Worm (Caenorhabditis elegans) whole organism, L3 larva: ENCODE measurements around the gene C01G10.1.
A peak's percentile ranks its signal among the peaks of the same experiment; 100 is the strongest.

Experiments
- aly-2 ChIP-seq: fragments of 150-350 bp; optimal IDR thresholded peaks from 2 replicates; lab custom pipeline; 2014; ENCODE audit warnings: missing biosample characterization, missing genetic modification characterization
- ceh-28 ChIP-seq: fragments of 150-350 bp; optimal IDR thresholded peaks from 2 replicates; lab custom pipeline; 2014; ENCODE audit warnings: missing biosample characterization, missing genetic modification reagents, missing genetic modification characterization
- ceh-82 ChIP-seq: fragments of 150-350 bp; optimal IDR thresholded peaks from 2 replicates; lab custom pipeline; 2014; ENCODE audit warnings: missing biosample characterization, missing genetic modification characterization
- ceh-9 ChIP-seq: sonication (generic microtip); optimal IDR thresholded peaks from 2 replicates; lab custom pipeline; 2018; ENCODE audit warnings: missing biosample characterization, missing genetic modification characterization
- daf-12 ChIP-seq: fragments of 150-350 bp; optimal IDR thresholded peaks from 2 replicates; lab custom pipeline; 2014; ENCODE audit warnings: missing biosample characterization, missing genetic modification reagents, missing genetic modification characterization
- egl-5 ChIP-seq: fragments of 150-350 bp; optimal IDR thresholded peaks from 2 replicates; lab custom pipeline; 2017; ENCODE audit warnings: missing biosample characterization, missing genetic modification reagents, missing genetic modification characterization, inconsistent platforms
- elt-2 ChIP-seq: sonication (generic microtip); optimal IDR thresholded peaks from 2 replicates; lab custom pipeline; 2016; ENCODE audit warnings: missing genetic modification reagents, mild to moderate bottlenecking, missing genetic modification characterization, missing compliant biosample characterization
- elt-3 ChIP-seq, 3 experiments: fragments of 150-350 bp in 1 of 3; sonication (generic microtip) in 2 of 3; optimal IDR thresholded peaks; 2 replicates in 2 of 3; 4 replicates in 1 of 3; lab custom pipeline; 2014 to 2017; ENCODE audit warnings: missing biosample characterization in 3 of 3, missing genetic modification characterization in 3 of 3
- eor-1 ChIP-seq, 2 experiments: fragments of 150-350 bp; optimal IDR thresholded peaks; 2 replicates each; lab custom pipeline; 2014 to 2018; ENCODE audit warnings: missing biosample characterization in 2 of 2, missing genetic modification characterization in 2 of 2
- fkh-10 ChIP-seq: sonication (generic microtip); optimal IDR thresholded peaks from 2 replicates; lab custom pipeline; 2017; ENCODE audit warnings: missing biosample characterization, missing genetic modification reagents, missing genetic modification characterization
- fkh-2 ChIP-seq: fragments of 150-350 bp; optimal IDR thresholded peaks from 2 replicates; lab custom pipeline; 2014; ENCODE audit warnings: missing biosample characterization, missing genetic modification reagents, missing genetic modification characterization
- fos-1 ChIP-seq: fragments of 150-350 bp; optimal IDR thresholded peaks from 2 replicates; lab custom pipeline; 2014; ENCODE audit warnings: missing biosample characterization, missing genetic modification characterization
- hmg-11 ChIP-seq: sonication (generic microtip); optimal IDR thresholded peaks from 2 replicates; lab custom pipeline; 2016; ENCODE audit warnings: missing genetic modification characterization, missing compliant biosample characterization
- lsy-12 ChIP-seq: sonication (generic microtip); optimal IDR thresholded peaks from 2 replicates; lab custom pipeline; 2016; ENCODE audit warnings: mild to moderate bottlenecking, missing genetic modification characterization, missing compliant biosample characterization
- mdl-1 ChIP-seq: fragments of 150-350 bp; optimal IDR thresholded peaks from 2 replicates; lab custom pipeline; 2014; ENCODE audit warnings: missing biosample characterization, missing genetic modification characterization
- mml-1 ChIP-seq: fragments of 150-350 bp; sonication (generic microtip); optimal IDR thresholded peaks from 3 replicates; lab custom pipeline; 2014; ENCODE audit warnings: missing biosample characterization, missing genetic modification characterization
- nfya-1 ChIP-seq: sonication (generic microtip); optimal IDR thresholded peaks from 2 replicates; lab custom pipeline; 2017; ENCODE audit warnings: missing genetic modification characterization, mild to moderate bottlenecking, missing compliant biosample characterization, antibody characterized with exemption, moderate library complexity; ENCODE audit not compliant: insufficient read depth
- nhr-11 ChIP-seq: fragments of 150-350 bp; optimal IDR thresholded peaks from 2 replicates; lab custom pipeline; 2014; ENCODE audit warnings: missing biosample characterization, missing genetic modification characterization
- nhr-12 ChIP-seq: fragments of 150-350 bp; optimal IDR thresholded peaks from 2 replicates; lab custom pipeline; 2014; ENCODE audit warnings: missing biosample characterization, missing genetic modification characterization
- nhr-23 ChIP-seq: fragments of 150-350 bp; optimal IDR thresholded peaks from 2 replicates; lab custom pipeline; 2014; ENCODE audit warnings: missing biosample characterization, missing genetic modification reagents, missing genetic modification characterization
- nhr-237 ChIP-seq: fragments of 150-350 bp; optimal IDR thresholded peaks from 2 replicates; lab custom pipeline; 2014; ENCODE audit warnings: missing biosample characterization, missing genetic modification characterization
- nhr-25 ChIP-seq: sonication (generic microtip); optimal IDR thresholded peaks from 2 replicates; lab custom pipeline; 2017; ENCODE audit warnings: missing biosample characterization, missing genetic modification characterization
- nhr-28 ChIP-seq: fragments of 150-350 bp; optimal IDR thresholded peaks from 2 replicates; lab custom pipeline; 2014; ENCODE audit warnings: missing biosample characterization, missing genetic modification characterization
- nhr-76 ChIP-seq: fragments of 150-350 bp; sonication (generic microtip); optimal IDR thresholded peaks from 5 replicates; lab custom pipeline; 2014; ENCODE audit warnings: missing biosample characterization, missing genetic modification characterization
- nhr-77 ChIP-seq: fragments of 150-350 bp; optimal IDR thresholded peaks from 2 replicates; lab custom pipeline; 2014; ENCODE audit warnings: missing biosample characterization, missing genetic modification characterization
- pha-4 ChIP-seq: fragments of 150-350 bp; optimal IDR thresholded peaks from 2 replicates; lab custom pipeline; 2014; ENCODE audit warnings: missing biosample characterization, missing genetic modification reagents, missing genetic modification characterization
- pqm-1 ChIP-seq: fragments of 150-350 bp; optimal IDR thresholded peaks from 2 replicates; lab custom pipeline; 2017; ENCODE audit warnings: missing biosample characterization, missing genetic modification characterization, inconsistent platforms
- sea-2 ChIP-seq: fragments of 150-350 bp; sonication (generic microtip); optimal IDR thresholded peaks from 4 replicates; lab custom pipeline; 2014; ENCODE audit warnings: missing biosample characterization, missing genetic modification reagents, missing genetic modification characterization
- tbx-2 ChIP-seq: sonication (generic microtip); optimal IDR thresholded peaks from 2 replicates; lab custom pipeline; 2016; ENCODE audit warnings: mild to moderate bottlenecking, missing genetic modification characterization, missing compliant biosample characterization
- unc-62 ChIP-seq: fragments of 150-350 bp; sonication (generic microtip); optimal IDR thresholded peaks from 4 replicates; lab custom pipeline; 2014; ENCODE audit warnings: missing biosample characterization, missing genetic modification reagents, missing genetic modification characterization
- zag-1 ChIP-seq: fragments of 150-350 bp; optimal IDR thresholded peaks from 2 replicates; lab custom pipeline; 2014; ENCODE audit warnings: missing biosample characterization, missing genetic modification characterization
- ztf-11 ChIP-seq: fragments of 150-350 bp; optimal IDR thresholded peaks from 2 replicates; lab custom pipeline; 2014; ENCODE audit warnings: missing biosample characterization, missing genetic modification characterization

C01G10.1 gene

DNA sequence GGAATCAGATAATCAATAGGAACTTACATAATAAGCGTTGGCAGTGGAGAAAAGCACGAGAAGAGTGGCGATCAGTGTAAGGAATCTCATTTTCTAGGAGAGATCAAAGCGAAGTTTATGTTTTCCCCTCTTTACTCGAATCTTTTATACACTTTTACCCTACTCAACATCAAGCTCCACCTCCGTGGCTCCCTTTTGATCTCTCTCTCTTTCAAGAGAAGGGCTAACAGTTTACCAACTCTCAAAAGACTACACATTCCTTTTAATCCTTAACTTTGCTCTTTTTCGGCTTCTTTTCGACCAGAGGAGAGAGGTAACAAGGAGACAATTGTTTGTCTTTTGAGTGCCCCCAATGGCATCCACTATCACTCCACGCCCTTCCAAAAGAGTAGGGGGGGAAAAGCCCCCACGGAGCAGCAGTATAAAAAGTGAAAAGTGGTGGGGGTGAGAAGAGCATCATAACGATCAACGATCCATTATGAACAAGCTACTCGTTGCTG lies 12.3 kb upstream of the C01G10.1 start, which contains the start of the genes C01G10.15 and C01G10.6:
Gene C01G10.15, minus strand, starts transcription at position 101 of the 500 bp plus-strand sequence.
Gene C01G10.6, plus strand, starts transcription at position 450 of the 500 bp plus-strand sequence.
- TF ChIP-seq pqm-1 (tag; lab: Kevin White, UChicago) (no peak), pha-4 (tag; lab: Kevin White, UChicago) (peak; percentile 27), nhr-11 (tag; lab: Kevin White, UChicago) (no peak), ceh-9 (tag; lab: Kevin White, UChicago) (no peak), ceh-28 (tag; lab: Kevin White, UChicago) (no peak)

ce11 chrV:15088613-15089012 lies 10.9 kb upstream of the C01G10.1 start, which contains the start of gene C01G10.18:
Gene C01G10.18 (minus strand): TSS chrV:15088713.
- TF ChIP-seq ceh-82 (tag; lab: Kevin White, UChicago): no peak
- TF ChIP-seq pqm-1 (tag; lab: Kevin White, UChicago): no peak
- no peak for TF ChIP-seq pha-4 (tag; lab: Kevin White, UChicago)
- TF ChIP-seq nhr-11 (tag; lab: Kevin White, UChicago): no peak
- no peak for TF ChIP-seq ceh-9 (tag; lab: Kevin White, UChicago)
- TF ChIP-seq ztf-11 (tag; lab: Kevin White, UChicago): no peak
- no peak for TF ChIP-seq nhr-77 (tag; lab: Kevin White, UChicago)
- TF ChIP-seq fkh-10 (GFP tag; lab: Kevin White, UChicago): no peak
- TF ChIP-seq mdl-1: no peak
- no peak for TF ChIP-seq unc-62 (GFP tag; lab: Kevin White, UChicago)
- TF ChIP-seq nhr-23 (tag; lab: Kevin White, UChicago): no peak
- TF ChIP-seq tbx-2 (tag; lab: Kevin White, UChicago): no peak
- no peak for TF ChIP-seq hmg-11
- TF ChIP-seq egl-5: no peak
- no peak for TF ChIP-seq nfya-1 (tag; lab: Kevin White, UChicago)
- TF ChIP-seq nhr-237 (tag; lab: Kevin White, UChicago): no peak
- no peak for TF ChIP-seq sea-2 (GFP tag; lab: Kevin White, UChicago)
- no peak for TF ChIP-seq nhr-25 (tag; lab: Kevin White, UChicago)
- TF ChIP-seq daf-12 (tag; lab: Kevin White, UChicago): no peak

DNA sequence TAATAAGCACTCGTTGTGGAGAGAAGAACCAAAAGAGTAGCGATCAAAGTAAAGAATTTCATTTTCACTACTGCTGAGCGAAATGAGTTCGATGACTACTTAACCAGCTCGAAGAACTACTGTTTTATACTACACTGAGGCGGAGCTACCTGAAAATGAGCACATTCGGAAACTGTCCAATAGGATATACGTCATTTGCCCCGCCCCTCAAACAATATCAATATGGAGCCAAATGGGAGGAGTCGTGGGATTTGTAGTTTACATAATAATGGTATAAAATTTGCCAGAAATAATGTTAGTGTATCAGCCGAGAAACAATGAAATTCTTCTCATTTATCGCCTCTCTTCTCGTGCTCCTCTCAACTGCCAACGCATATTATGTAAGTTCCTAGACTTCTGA lies 10.1 kb upstream of the C01G10.1 start, which contains the start of the genes C01G10.5 and C01G10.4:
Gene C01G10.5, minus strand, starts transcription at position 101 of the 400 bp plus-strand sequence.
Gene C01G10.4, plus strand, starts transcription at position 303 of the 400 bp plus-strand sequence.
- no peak for TF ChIP-seq elt-2 (tag; lab: Kevin White, UChicago)
- no peak for TF ChIP-seq elt-3 (tag; optimal IDR thresholded peaks at IDR 0.05; lab: Kevin White, UChicago)
- TF ChIP-seq zag-1 (tag; lab: Kevin White, UChicago): no peak
- TF ChIP-seq nhr-237 (tag; lab: Kevin White, UChicago): no peak
- TF ChIP-seq fkh-10 (GFP tag; lab: Kevin White, UChicago): no peak
- TF ChIP-seq ztf-11 (tag; lab: Kevin White, UChicago): no peak
- TF ChIP-seq egl-5: no peak
- no peak for TF ChIP-seq nhr-12 (tag; lab: Kevin White, UChicago)
- TF ChIP-seq aly-2 (tag; lab: Kevin White, UChicago): no peak
- no peak for TF ChIP-seq mml-1 (tag; lab: Kevin White, UChicago)
- no peak for TF ChIP-seq nhr-28 (tag; lab: Kevin White, UChicago)
- no peak for TF ChIP-seq fos-1 (tag; lab: Kevin White, UChicago)
- TF ChIP-seq eor-1 (tag; optimal IDR thresholded peaks at IDR 0.05; lab: Kevin White, UChicago): no peak
- no peak for TF ChIP-seq fkh-2
- TF ChIP-seq pqm-1 (tag; lab: Kevin White, UChicago): no peak
- TF ChIP-seq lsy-12 (tag; lab: Kevin White, UChicago): no peak
- no peak for TF ChIP-seq nhr-77 (tag; lab: Kevin White, UChicago)
- no peak for TF ChIP-seq ceh-28 (tag; lab: Kevin White, UChicago)
- no peak for TF ChIP-seq nfya-1 (tag; lab: Kevin White, UChicago)
- TF ChIP-seq unc-62 (GFP tag; lab: Kevin White, UChicago): no peak

DNA sequence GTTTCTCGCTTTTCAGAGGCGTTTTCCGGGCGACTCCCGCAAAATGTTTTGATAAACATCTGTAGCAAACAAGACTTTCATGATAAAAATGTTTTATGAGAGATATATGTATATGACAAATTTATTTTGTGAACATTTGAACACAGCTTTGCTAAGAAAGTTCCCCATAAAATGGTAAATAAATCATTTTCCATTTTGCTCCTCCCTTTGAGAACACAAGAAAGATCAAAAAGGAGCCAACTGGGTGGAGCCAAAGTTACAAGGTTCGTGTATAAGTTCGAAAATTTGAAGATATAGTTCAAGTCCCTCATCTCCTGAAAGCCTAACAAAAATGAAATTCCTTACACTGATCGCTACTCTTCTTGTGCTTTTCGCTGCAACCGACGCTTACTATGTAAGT lies 9.1 kb upstream of the C01G10.1 start, which contains the start of gene C01G10.17:
Gene C01G10.17, plus strand, starts transcription at position 301 of the 400 bp plus-strand sequence.
- TF ChIP-seq pqm-1 (tag; lab: Kevin White, UChicago) (no peak), nhr-28 (tag; lab: Kevin White, UChicago) (no peak)

DNA sequence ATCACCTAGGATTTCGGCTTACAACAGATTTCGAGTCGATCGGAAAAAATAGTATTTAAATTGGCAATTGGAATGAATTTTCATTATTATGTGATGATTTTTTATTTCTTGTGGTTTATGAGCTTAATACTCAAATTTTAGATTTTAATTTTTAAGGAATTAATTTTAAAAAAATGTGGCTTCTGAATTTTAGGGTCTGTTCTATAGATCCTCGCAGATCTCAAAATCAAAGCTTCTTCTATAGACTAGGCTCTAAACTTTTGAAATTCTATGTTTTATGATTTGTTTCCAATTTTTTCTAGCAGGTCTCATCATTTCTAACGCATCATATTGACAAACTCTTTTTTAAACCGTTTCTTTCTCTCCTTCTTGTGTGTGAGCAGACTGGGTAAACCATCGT lies 6.9 kb upstream of the C01G10.1 start, which contains the start of gene txt-12:
Gene txt-12, plus strand, starts transcription at position 301 of the 400 bp plus-strand sequence.
- no peak for TF ChIP-seq nhr-76 (tag; lab: Kevin White, UChicago)
- peak; percentile 77 for TF ChIP-seq pha-4 (tag; lab: Kevin White, UChicago)
- TF ChIP-seq, all 47 proteins: peak for 1
